Fruit fly (Drosophila melanogaster) whole organism, embryonic: ENCODE results near the gene CG14273.
A peak's percentile ranks its signal among the peaks of the same experiment; 100 is the strongest.

Experiments used
- Atf6 ChIP-seq: fragments of 200-800 bp; sonication (Bioruptor generic); IDR thresholded peaks from 2 replicates; pipeline ENCODE4 v1.3.6; 2022; ENCODE audit warnings: missing biosample characterization, missing genetic modification characterization
- CG1024 ChIP-seq: fragments of 200-800 bp; sonication (Bioruptor generic); IDR thresholded peaks from 2 replicates; pipeline ENCODE4 v1.3.6; 2022; ENCODE audit warnings: missing biosample characterization, missing genetic modification characterization
- CG11560 ChIP-seq: fragments of 200-800 bp; sonication (Bioruptor generic); IDR thresholded peaks from 3 replicates; pipeline ENCODE4 v1.3.6; 2022; ENCODE audit warnings: missing biosample characterization, missing genetic modification characterization
- CG13123 ChIP-seq: fragments of 200-800 bp; sonication (Bioruptor generic); optimal IDR thresholded peaks from 2 replicates; lab custom pipeline; 2016; ENCODE audit warnings: missing biosample characterization, missing genetic modification characterization
- CG13296 ChIP-seq: fragments of 200-800 bp; sonication (Bioruptor generic); optimal IDR thresholded peaks from 3 replicates; lab custom pipeline; 2018; ENCODE audit warnings: missing biosample characterization, mild to moderate bottlenecking, missing genetic modification characterization
- CG1529 ChIP-seq: fragments of 200-800 bp; sonication (Bioruptor generic); optimal IDR thresholded peaks from 3 replicates; lab custom pipeline; 2018; ENCODE audit warnings: missing biosample characterization, missing genetic modification characterization
- CG16813 ChIP-seq: fragments of 200-800 bp; sonication (Bioruptor generic); IDR thresholded peaks from 3 replicates; pipeline ENCODE4 v1.3.6; 2022; ENCODE audit warnings: missing biosample characterization, missing genetic modification characterization; ENCODE audit not compliant: partially characterized antibody
- CG17186 ChIP-seq: fragments of 200-800 bp; sonication (Bioruptor generic); optimal IDR thresholded peaks from 3 replicates; lab custom pipeline; 2017; ENCODE audit warnings: missing biosample characterization, missing genetic modification reagents, missing genetic modification characterization
- CG18011 ChIP-seq: fragments of 200-800 bp; sonication (Bioruptor generic); optimal IDR thresholded peaks from 2 replicates; lab custom pipeline; 2017; ENCODE audit warnings: missing biosample characterization, missing genetic modification characterization, mild to moderate bottlenecking, moderate library complexity, missing genotype
- CG2129 ChIP-seq: fragments of 200-800 bp; sonication (Bioruptor generic); IDR thresholded peaks from 2 replicates; pipeline ENCODE4 v1.3.6; 2022; ENCODE audit warnings: missing biosample characterization, missing genetic modification characterization; ENCODE audit not compliant: partially characterized antibody
- CG31365 ChIP-seq: fragments of 200-800 bp; sonication (Bioruptor generic); optimal IDR thresholded peaks from 2 replicates; lab custom pipeline; 2018; ENCODE audit warnings: missing biosample characterization, mild to moderate bottlenecking, missing genetic modification characterization
- CG31388 ChIP-seq: fragments of 200-800 bp; sonication (Bioruptor generic); optimal IDR thresholded peaks from 2 replicates; lab custom pipeline; 2016; ENCODE audit warnings: missing biosample characterization, missing genetic modification characterization
- CG32772 ChIP-seq: fragments of 200-800 bp; sonication (Bioruptor generic); IDR thresholded peaks from 2 replicates; pipeline ENCODE4 v1.3.6; 2022; ENCODE audit warnings: missing biosample characterization, missing genetic modification characterization
- CG33213 ChIP-seq: fragments of 200-800 bp; sonication (Bioruptor generic); optimal IDR thresholded peaks from 3 replicates; lab custom pipeline; 2016; ENCODE audit warnings: missing biosample characterization, missing genetic modification characterization
- CG3995 ChIP-seq: fragments of 200-800 bp; sonication (Bioruptor generic); optimal IDR thresholded peaks from 3 replicates; lab custom pipeline; 2016; ENCODE audit warnings: missing biosample characterization, missing genetic modification characterization
- CG4617 ChIP-seq: fragments of 200-800 bp; sonication (Bioruptor generic); optimal IDR thresholded peaks from 3 replicates; lab custom pipeline; 2016; ENCODE audit warnings: missing biosample characterization, missing genetic modification characterization, borderline replicate concordance
- CG6765 ChIP-seq: fragments of 200-800 bp; sonication (Bioruptor generic); optimal IDR thresholded peaks from 3 replicates; lab custom pipeline; 2017; ENCODE audit warnings: missing biosample characterization, mild to moderate bottlenecking, missing genetic modification characterization
- CG6854 ChIP-seq: fragments of 200-800 bp; sonication (Bioruptor generic); optimal IDR thresholded peaks from 3 replicates; lab custom pipeline; 2017; ENCODE audit warnings: missing biosample characterization, mild to moderate bottlenecking, missing genetic modification characterization
- CG7786 ChIP-seq: fragments of 200-800 bp; sonication (Bioruptor generic); optimal IDR thresholded peaks from 2 replicates; lab custom pipeline; 2016; ENCODE audit warnings: missing biosample characterization, missing genetic modification characterization
- CG8944 ChIP-seq: fragments of 200-800 bp; sonication (Bioruptor generic); optimal IDR thresholded peaks from 3 replicates; lab custom pipeline; 2016; ENCODE audit warnings: missing biosample characterization, missing genetic modification characterization
- Doc2 ChIP-seq: fragments of 200-800 bp; sonication (Bioruptor generic); IDR thresholded peaks from 2 replicates; pipeline ENCODE4 v1.3.6; 2022; ENCODE audit warnings: missing biosample characterization, missing genetic modification characterization
- Ets97D ChIP-seq: fragments of 200-800 bp; sonication (Bioruptor generic); optimal IDR thresholded peaks from 3 replicates; lab custom pipeline; 2016; ENCODE audit warnings: missing biosample characterization, missing genetic modification characterization
- HLH3B ChIP-seq: fragments of 200-800 bp; sonication (Bioruptor generic); IDR thresholded peaks from 2 replicates; pipeline ENCODE4 v1.3.6; 2022; ENCODE audit warnings: missing biosample characterization, missing genetic modification characterization
- Hr78 ChIP-seq, 2 experiments: fragments of 200-800 bp in 1 of 2; fragments of >200 bp in 1 of 2; sonication (Bioruptor generic) in 1 of 2; optimal IDR thresholded peaks; 2 replicates each; lab custom pipeline; 2017 to 2019; ENCODE audit warnings: missing biosample characterization in 2 of 2, missing genetic modification characterization in 2 of 2, mild to moderate bottlenecking in 1 of 2, moderate library complexity in 1 of 2
- Kr ChIP-seq: fragments of 200-800 bp; sonication (Bioruptor generic); optimal IDR thresholded peaks from 2 replicates; lab custom pipeline; 2017; ENCODE audit warnings: missing biosample characterization, mild to moderate bottlenecking, missing genetic modification characterization
- Sry-δ ChIP-seq: fragments of 200-800 bp; sonication (Bioruptor generic); optimal IDR thresholded peaks from 2 replicates; lab custom pipeline; 2016; ENCODE audit warnings: missing biosample characterization, missing genetic modification characterization
- ac ChIP-seq: fragments of 200-800 bp; sonication (Bioruptor generic); optimal IDR thresholded peaks from 3 replicates; lab custom pipeline; 2017; ENCODE audit warnings: missing biosample characterization, mild to moderate bottlenecking, missing genetic modification characterization
- al ChIP-seq: fragments of 200-800 bp; sonication (Bioruptor generic); IDR thresholded peaks from 2 replicates; pipeline ENCODE4 v1.3.6; 2022; ENCODE audit warnings: missing biosample characterization, missing genetic modification characterization
- ara ChIP-seq: fragments of 200-800 bp; sonication (Bioruptor generic); IDR thresholded peaks from 2 replicates; pipeline ENCODE4 v1.3.6; 2022; ENCODE audit warnings: missing biosample characterization, missing genetic modification characterization
- bbx ChIP-seq: fragments of 200-800 bp; sonication (Bioruptor generic); IDR thresholded peaks from 2 replicates; pipeline ENCODE4 v1.3.6; 2022; ENCODE audit warnings: missing biosample characterization, missing genetic modification characterization; ENCODE audit not compliant: partially characterized antibody
- br ChIP-seq: fragments of >200 bp; optimal IDR thresholded peaks from 2 replicates; lab custom pipeline; 2017
- chm ChIP-seq: fragments of 200-800 bp; sonication (Bioruptor generic); IDR thresholded peaks from 2 replicates; pipeline ENCODE4 v1.3.6; 2022; ENCODE audit warnings: missing biosample characterization, missing genetic modification characterization
- corto ChIP-seq: fragments of 200-800 bp; sonication (Bioruptor generic); optimal IDR thresholded peaks from 2 replicates; lab custom pipeline; 2016; ENCODE audit warnings: missing biosample characterization, mild to moderate bottlenecking, missing genetic modification characterization, moderate library complexity
- crc ChIP-seq: fragments of 200-800 bp; sonication (Bioruptor generic); optimal IDR thresholded peaks from 2 replicates; lab custom pipeline; 2016; ENCODE audit warnings: missing biosample characterization, missing genetic modification characterization
- disco-r ChIP-seq: fragments of 200-800 bp; sonication (Bioruptor generic); optimal IDR thresholded peaks from 2 replicates; lab custom pipeline; 2016; ENCODE audit warnings: missing biosample characterization, missing genetic modification characterization
- dysf ChIP-seq: fragments of 200-800 bp; sonication (Bioruptor generic); IDR thresholded peaks from 3 replicates; pipeline ENCODE4 v1.3.6; 2022; ENCODE audit warnings: missing biosample characterization, missing genetic modification characterization
- fd64A ChIP-seq: fragments of 200-800 bp; sonication (Bioruptor generic); optimal IDR thresholded peaks from 3 replicates; lab custom pipeline; 2018; ENCODE audit warnings: missing biosample characterization, mild to moderate bottlenecking, missing genetic modification characterization
- gem ChIP-seq: fragments of 200-800 bp; sonication (Bioruptor generic); optimal IDR thresholded peaks from 2 replicates; lab custom pipeline; 2019; ENCODE audit warnings: missing biosample characterization, mild to moderate bottlenecking, missing genetic modification characterization, moderate library complexity
- gfzf ChIP-seq: fragments of 200-800 bp; sonication (Bioruptor generic); optimal IDR thresholded peaks from 2 replicates; lab custom pipeline; 2016; ENCODE audit warnings: missing biosample characterization, mild to moderate bottlenecking, missing genetic modification characterization, moderate library complexity
- jumu ChIP-seq: fragments of 200-800 bp; sonication (Bioruptor generic); optimal IDR thresholded peaks from 3 replicates; lab custom pipeline; 2016; ENCODE audit warnings: missing biosample characterization, missing genetic modification characterization
- nerfin-2 ChIP-seq: fragments of 200-800 bp; sonication (Bioruptor generic); IDR thresholded peaks from 2 replicates; pipeline ENCODE4 v1.3.6; 2022; ENCODE audit warnings: missing biosample characterization, missing genetic modification characterization; ENCODE audit not compliant: partially characterized antibody
- nom ChIP-seq: fragments of 200-800 bp; sonication (Bioruptor generic); optimal IDR thresholded peaks from 2 replicates; lab custom pipeline; 2017; ENCODE audit warnings: missing biosample characterization, missing genetic modification characterization, mild to moderate bottlenecking, moderate library complexity, missing genetic modification reagents
- oc ChIP-seq: fragments of 200-800 bp; sonication (Bioruptor generic); optimal IDR thresholded peaks from 2 replicates; lab custom pipeline; 2018; ENCODE audit warnings: missing biosample characterization, mild to moderate bottlenecking, missing genetic modification characterization, moderate library complexity
- phol ChIP-seq: fragments of 200-800 bp; sonication (Bioruptor generic); optimal IDR thresholded peaks from 3 replicates; lab custom pipeline; 2018; ENCODE audit warnings: missing biosample characterization, mild to moderate bottlenecking, missing genetic modification characterization, moderate library complexity
- pum ChIP-seq: fragments of 200-800 bp; sonication (Bioruptor generic); optimal IDR thresholded peaks from 2 replicates; lab custom pipeline; 2016; ENCODE audit warnings: missing biosample characterization, missing genetic modification characterization
- sim ChIP-seq: fragments of 200-800 bp; sonication (Bioruptor generic); IDR thresholded peaks from 2 replicates; pipeline ENCODE4 v1.3.6; 2022; ENCODE audit warnings: missing biosample characterization, missing genetic modification characterization
- sob ChIP-seq: fragments of 200-800 bp; sonication (Bioruptor generic); IDR thresholded peaks from 2 replicates; pipeline ENCODE4 v1.3.6; 2022; ENCODE audit warnings: missing biosample characterization, missing genetic modification characterization
- stwl ChIP-seq: fragments of 200-800 bp; sonication (Bioruptor generic); optimal IDR thresholded peaks from 3 replicates; lab custom pipeline; 2018; ENCODE audit warnings: missing biosample characterization, mild to moderate bottlenecking, missing genetic modification characterization, moderate library complexity
- trem ChIP-seq: fragments of 200-800 bp; optimal IDR thresholded peaks from 3 replicates; lab custom pipeline; 2019; ENCODE audit warnings: missing biosample characterization, mild to moderate bottlenecking, missing genetic modification characterization, moderate library complexity
- trh ChIP-seq: fragments of 200-800 bp; sonication (Bioruptor generic); optimal IDR thresholded peaks from 2 replicates; lab custom pipeline; 2016; ENCODE audit warnings: missing biosample characterization, missing genetic modification characterization
- zen2 ChIP-seq: fragments of 200-800 bp; sonication (Bioruptor generic); IDR thresholded peaks from 3 replicates; pipeline ENCODE4 v1.3.6; 2022; ENCODE audit warnings: missing biosample characterization, missing genetic modification characterization; ENCODE audit not compliant: partially characterized antibody

Gene CG14273

dm6 chr2L:8350560-8351171 is 8.2 kb downstream of the CG14273 start (continued):
- TF ChIP-seq bbx (GFP tag; lab: Robert Waterston, UW) (no peak), oc (no peak), jumu (no peak), CG6765 (GFP tag; lab: Kevin White, UChicago) (peak; percentile 26), ara (no peak), ac (GFP tag; lab: Kevin White, UChicago) (no peak), dysf (GFP tag; lab: Robert Waterston, UW) (no peak), Ets97D (GFP tag; lab: Kevin White, UChicago) (no peak), nom (GFP tag; lab: Kevin White, UChicago) (no peak), Hr78 (GFP tag; optimal IDR thresholded peaks at IDR 0.05; lab: Kevin White, UChicago) (no peak), al (no peak), nerfin-2 (GFP tag; lab: Robert Waterston, UW) (no peak), fd64A (GFP tag; lab: Kevin White, UChicago) (no peak), Sry-δ (GFP tag; lab: Kevin White, UChicago) (no peak), sim (GFP tag; lab: Robert Waterston, UW) (no peak), phol (tag; lab: Kevin White, UChicago) (no peak), HLH3B (peak; percentile 29; the same call in 1 of the 2 replicates), CG16813 (GFP tag; lab: Robert Waterston, UW) (no peak), CG4617 (GFP tag; lab: Kevin White, UChicago) (no peak), gfzf (GFP tag; lab: Kevin White, UChicago) (no peak), crc (GFP tag; lab: Kevin White, UChicago) (no peak), CG31388 (GFP tag; lab: Kevin White, UChicago) (no peak), Doc2 (GFP tag; lab: Robert Waterston, UW) (no peak), corto (no peak), CG18011 (GFP tag; lab: Kevin White, UChicago) (peak; percentile 17), br (lab: Kevin White, UChicago) (no peak), Kr (GFP tag; lab: Kevin White, UChicago) (no peak), CG2129 (GFP tag; lab: Robert Waterston, UW) (no peak), stwl (tag; lab: Kevin White, UChicago) (no peak), CG7786 (GFP tag; lab: Kevin White, UChicago) (no peak), Atf6 (GFP tag; lab: Robert Waterston, UW) (peak; percentile 76), zen2 (no peak), CG13123 (no peak), CG8944 (GFP tag; lab: Kevin White, UChicago) (no peak), CG13296 (GFP tag; lab: Kevin White, UChicago) (peak; percentile 74), sob (peak; percentile 55; the same call in 1 of the 2 replicates), CG3995 (no peak), CG11560 (tag; lab: Robert Waterston, UW) (no peak), gem (peak; percentile 50), CG1024 (no peak), CG32772 (GFP tag; lab: Robert Waterston, UW) (no peak), CG17186 (GFP tag; lab: Kevin White, UChicago) (no peak), disco-r (GFP tag; lab: Kevin White, UChicago) (no peak), trem (no peak), CG1529 (peak; percentile 14), CG33213 (GFP tag; lab: Kevin White, UChicago) (no peak), trh (no peak), pum (GFP tag; lab: Kevin White, UChicago) (no peak), chm (GFP tag; lab: Robert Waterston, UW) (no peak), CG31365 (peak; percentile 22), CG6854 (peak; percentile 13)
